Fruit fly (Drosophila melanogaster): ENCODE results near the gene PK2-R1.

The PK2-R1 gene

dm6 chr3R:13338030-13338429, at the start of gene PK2-R1:
TSS of gene PK2-R1 (plus strand) at chr3R:13338330.
- TF ChIP-seq CG17612 (GFP tag; IDR thresholded peaks at IDR 0.05) (no peak), fru (optimal IDR thresholded peaks at IDR 0.05) (no peak), da (GFP tag; optimal IDR thresholded peaks at IDR 0.05) (no peak), abd-A (tag; optimal IDR thresholded peaks at IDR 0.05) (no peak), toy (GFP tag; IDR thresholded peaks at IDR 0.05) (no peak), corto (GFP tag; optimal IDR thresholded peaks at IDR 0.05) (no peak), psq (GFP tag; optimal IDR thresholded peaks at IDR 0.05) (no peak), CG11085 (GFP tag; IDR thresholded peaks at IDR 0.05) (no peak), Drgx (GFP tag; IDR thresholded peaks at IDR 0.05) (no peak), sr (GFP tag; IDR thresholded peaks at IDR 0.05) (no peak), CG33557 (GFP tag; optimal IDR thresholded peaks at IDR 0.05) (no peak), Gug (GFP tag; IDR thresholded peaks at IDR 0.05) (no peak)

dm6 chr3R:13288763-13289312, 49.3 kb upstream of the PK2-R1 start, which contains the start of gene apn:
TSS of gene apn (minus strand) at chr3R:13288813.
- TF ChIP-seq gfzf (GFP tag; optimal IDR thresholded peaks at IDR 0.05) (no peak), CG18619 (GFP tag; optimal IDR thresholded peaks at IDR 0.05) (no peak), D19B (GFP tag; optimal IDR thresholded peaks at IDR 0.05) (no peak), CG9797 (GFP tag; optimal IDR thresholded peaks at IDR 0.05) (no peak), Mad (GFP tag; optimal IDR thresholded peaks at IDR 0.05) (no peak), fd96Cb (tag; optimal IDR thresholded peaks at IDR 0.05) (peak; percentile 1), Mes4 (GFP tag; optimal IDR thresholded peaks at IDR 0.05) (no peak), dmrt11E (tag; optimal IDR thresholded peaks at IDR 0.05) (no peak), sens (GFP tag) (peak; percentile 83), CG7786 (GFP tag; optimal IDR thresholded peaks at IDR 0.05) (no peak), CG33557 (GFP tag; optimal IDR thresholded peaks at IDR 0.05) (no peak), CG7271 (tag; optimal IDR thresholded peaks at IDR 0.05) (no peak), CTCF (GFP tag; optimal IDR thresholded peaks at IDR 0.05) (no peak), shn (GFP tag; optimal IDR thresholded peaks at IDR 0.05) (no peak), sim (GFP tag; IDR thresholded peaks at IDR 0.05) (no peak), H15 (GFP tag; IDR thresholded peaks at IDR 0.05) (no peak), sob (GFP tag; IDR thresholded peaks at IDR 0.05) (no peak), row (GFP tag; IDR thresholded peaks at IDR 0.05) (peak; percentile 36; the same call in 1 of the 3 replicates), ab (GFP tag; optimal IDR thresholded peaks at IDR 0.05) (no peak), CG43689 (GFP tag; IDR thresholded peaks at IDR 0.05) (no peak), CG12942 (GFP tag; optimal IDR thresholded peaks at IDR 0.05) (no peak), trh (GFP tag; optimal IDR thresholded peaks at IDR 0.05) (no peak), CG17568 (GFP tag; optimal IDR thresholded peaks at IDR 0.05) (no peak), jing (GFP tag; optimal IDR thresholded peaks at IDR 0.05) (no peak), CG12219 (GFP tag; optimal IDR thresholded peaks at IDR 0.05) (no peak), seq (GFP tag; IDR thresholded peaks at IDR 0.05) (no peak), Ravus (GFP tag; IDR thresholded peaks at IDR 0.05) (no peak), Hand (GFP tag; optimal IDR thresholded peaks at IDR 0.05) (no peak), Jarid2 (GFP tag; optimal IDR thresholded peaks at IDR 0.05) (no peak), bab2 (GFP tag; optimal IDR thresholded peaks at IDR 0.05) (no peak), lmd (GFP tag; IDR thresholded peaks at IDR 0.05) (no peak), CG4404 (GFP tag; IDR thresholded peaks at IDR 0.05) (no peak), grn (GFP tag; optimal IDR thresholded peaks at IDR 0.05) (no peak), pita (GFP tag; optimal IDR thresholded peaks at IDR 0.05) (no peak), Six4 (GFP tag; optimal IDR thresholded peaks at IDR 0.05) (no peak), CG13894 (tag; optimal IDR thresholded peaks at IDR 0.05) (no peak), phol (tag; optimal IDR thresholded peaks at IDR 0.05) (no peak), otp (GFP tag; IDR thresholded peaks at IDR 0.05) (no peak), CG11560 (tag; IDR thresholded peaks at IDR 0.05) (no peak), aop (GFP tag; IDR thresholded peaks at IDR 0.05) (no peak), dmrt99B (tag; optimal IDR thresholded peaks at IDR 0.05) (peak; percentile 48), ci (GFP tag; IDR thresholded peaks at IDR 0.05) (peak; percentile 50; the same call in 2 of the 3 replicates)

All from whole organism, embryonic.